Worm (Caenorhabditis elegans) whole organism, late embryonic: ENCODE data around the gene spsb-1.

ENCODE experiments used
- C08G9.2 ChIP-seq: sonication (generic microtip); optimal IDR thresholded peaks from 2 replicates; lab custom pipeline; 2016; ENCODE audit warnings: mild to moderate bottlenecking, missing genetic modification characterization, moderate library complexity, missing compliant biosample characterization
- C38D4.7 ChIP-seq: fragments of 200-800 bp; sonication (Bioruptor generic); optimal IDR thresholded peaks from 2 replicates; lab custom pipeline; 2018; ENCODE audit warnings: mild to moderate bottlenecking, missing genetic modification characterization, moderate library complexity, missing compliant biosample characterization
- F13H6.1 ChIP-seq: sonication (generic microtip); optimal IDR thresholded peaks from 2 replicates; lab custom pipeline; 2016; ENCODE audit warnings: missing genetic modification characterization, missing compliant biosample characterization
- K09A11.1 ChIP-seq: sonication (generic microtip); optimal IDR thresholded peaks from 2 replicates; lab custom pipeline; 2017; ENCODE audit warnings: antibody characterized with exemption, mild to moderate bottlenecking, missing genetic modification characterization, missing compliant biosample characterization; ENCODE audit not compliant: insufficient read depth
- Y22D7AL.16 ChIP-seq: sonication (generic microtip); optimal IDR thresholded peaks from 2 replicates; lab custom pipeline; 2016; ENCODE audit warnings: missing genetic modification characterization, missing compliant biosample characterization
- ahr-1 ChIP-seq: sonication (generic microtip); optimal IDR thresholded peaks from 2 replicates; lab custom pipeline; 2016; ENCODE audit warnings: missing genetic modification characterization, missing compliant biosample characterization
- ceh-18 ChIP-seq: sonication (generic microtip); optimal IDR thresholded peaks from 2 replicates; lab custom pipeline; 2016; ENCODE audit warnings: missing genetic modification characterization, missing compliant biosample characterization
- ceh-19 ChIP-seq: fragments of 200-800 bp; sonication (Bioruptor generic); optimal IDR thresholded peaks from 2 replicates; lab custom pipeline; 2018; ENCODE audit warnings: mild to moderate bottlenecking, missing genetic modification characterization, missing compliant biosample characterization
- ceh-22 ChIP-seq: sonication (generic microtip); optimal IDR thresholded peaks from 2 replicates; lab custom pipeline; 2017; ENCODE audit warnings: missing biosample characterization, missing genetic modification characterization
- ceh-24 ChIP-seq: sonication (generic microtip); optimal IDR thresholded peaks from 2 replicates; lab custom pipeline; 2016; ENCODE audit warnings: mild to moderate bottlenecking, missing genetic modification characterization, missing compliant biosample characterization
- ceh-30 ChIP-seq: fragments of 150-350 bp; optimal IDR thresholded peaks from 2 replicates; lab custom pipeline; 2014; ENCODE audit warnings: missing biosample characterization, missing genetic modification characterization
- ceh-48 ChIP-seq: sonication (generic microtip); optimal IDR thresholded peaks from 2 replicates; lab custom pipeline; 2016; ENCODE audit warnings: missing genetic modification characterization, inconsistent platforms, missing compliant biosample characterization
- ceh-6 ChIP-seq: fragments of 200-800 bp; sonication (Bioruptor generic); optimal IDR thresholded peaks from 2 replicates; lab custom pipeline; 2018; ENCODE audit warnings: mild to moderate bottlenecking, missing genetic modification characterization, missing compliant biosample characterization
- ceh-9 ChIP-seq: sonication (generic microtip); optimal IDR thresholded peaks from 2 replicates; lab custom pipeline; 2016; ENCODE audit warnings: mild to moderate bottlenecking, missing genetic modification characterization, inconsistent platforms, missing compliant biosample characterization
- dve-1 ChIP-seq: sonication (generic microtip); optimal IDR thresholded peaks from 2 replicates; lab custom pipeline; 2017; ENCODE audit warnings: antibody characterized with exemption, mild to moderate bottlenecking, missing genetic modification characterization, missing compliant biosample characterization
- fkh-10 ChIP-seq: fragments of 150-350 bp; optimal IDR thresholded peaks from 2 replicates; lab custom pipeline; 2014; ENCODE audit warnings: missing biosample characterization, missing genetic modification reagents, missing genetic modification characterization
- fkh-6 ChIP-seq: sonication (generic microtip); optimal IDR thresholded peaks from 2 replicates; lab custom pipeline; 2016; ENCODE audit warnings: missing genetic modification characterization, missing compliant biosample characterization
- hlh-13 ChIP-seq: fragments of 200-800 bp; sonication (Bioruptor generic); optimal IDR thresholded peaks from 2 replicates; lab custom pipeline; 2018; ENCODE audit warnings: mild to moderate bottlenecking, missing genetic modification characterization, missing compliant biosample characterization
- hlh-30 ChIP-seq: sonication (generic microtip); optimal IDR thresholded peaks from 2 replicates; lab custom pipeline; 2017; ENCODE audit warnings: antibody characterized with exemption, missing genetic modification characterization, missing compliant biosample characterization; ENCODE audit not compliant: insufficient read depth
- hlh-6 ChIP-seq: sonication (generic microtip); optimal IDR thresholded peaks from 2 replicates; lab custom pipeline; 2016; ENCODE audit warnings: missing genotype, missing genetic modification characterization, missing compliant biosample characterization
- hlh-8 ChIP-seq: sonication (generic microtip); optimal IDR thresholded peaks from 2 replicates; lab custom pipeline; 2016; ENCODE audit warnings: missing genotype, missing genetic modification characterization, missing compliant biosample characterization
- mec-3 ChIP-seq: sonication (generic microtip); optimal IDR thresholded peaks from 2 replicates; lab custom pipeline; 2016; ENCODE audit warnings: borderline replicate concordance, missing genetic modification characterization, missing compliant biosample characterization
- nfya-1 ChIP-seq: sonication (generic microtip); optimal IDR thresholded peaks from 2 replicates; lab custom pipeline; 2017; ENCODE audit warnings: missing genetic modification characterization, mild to moderate bottlenecking, missing compliant biosample characterization, antibody characterized with exemption, moderate library complexity
- nhr-11 ChIP-seq: fragments of 150-350 bp; optimal IDR thresholded peaks from 2 replicates; lab custom pipeline; 2014; ENCODE audit warnings: missing biosample characterization, missing genetic modification characterization
- pag-3 ChIP-seq: sonication (generic microtip); optimal IDR thresholded peaks from 2 replicates; lab custom pipeline; 2016; ENCODE audit warnings: missing compliant biosample characterization, missing genetic modification characterization, borderline replicate concordance
- pat-9 ChIP-seq: fragments of 200-800 bp; sonication (Bioruptor generic); optimal IDR thresholded peaks from 2 replicates; lab custom pipeline; 2018; ENCODE audit warnings: mild to moderate bottlenecking, missing genetic modification characterization, moderate library complexity, missing compliant biosample characterization
- pax-1 ChIP-seq: fragments of 150-350 bp; optimal IDR thresholded peaks from 2 replicates; lab custom pipeline; 2014; ENCODE audit warnings: missing biosample characterization, missing genetic modification characterization
- pha-2 ChIP-seq: sonication (generic microtip); optimal IDR thresholded peaks from 2 replicates; lab custom pipeline; 2017; ENCODE audit warnings: mild to moderate bottlenecking, missing genetic modification characterization, missing compliant biosample characterization
- pqm-1 ChIP-seq: sonication (generic microtip); optimal IDR thresholded peaks from 2 replicates; lab custom pipeline; 2016; ENCODE audit warnings: missing genetic modification characterization, missing compliant biosample characterization
- ref-2 ChIP-seq: sonication (generic microtip); optimal IDR thresholded peaks from 2 replicates; lab custom pipeline; 2016; ENCODE audit warnings: missing genetic modification characterization, missing compliant biosample characterization
- rnt-1 ChIP-seq: sonication (generic microtip); optimal IDR thresholded peaks from 2 replicates; lab custom pipeline; 2016; ENCODE audit warnings: missing genetic modification characterization, missing compliant biosample characterization
- tbx-2 ChIP-seq: sonication (generic microtip); optimal IDR thresholded peaks from 2 replicates; lab custom pipeline; 2016; ENCODE audit warnings: missing genetic modification characterization, missing compliant biosample characterization
- tbx-7 ChIP-seq: sonication (generic microtip); optimal IDR thresholded peaks from 2 replicates; lab custom pipeline; 2016; ENCODE audit warnings: missing genotype, missing genetic modification characterization, missing compliant biosample characterization
- unc-42 ChIP-seq: sonication (generic microtip); optimal IDR thresholded peaks from 2 replicates; lab custom pipeline; 2016; ENCODE audit warnings: missing genotype, missing genetic modification characterization, missing compliant biosample characterization
- unc-86 ChIP-seq: sonication (generic microtip); optimal IDR thresholded peaks from 2 replicates; lab custom pipeline; 2016; ENCODE audit warnings: missing genetic modification characterization, missing compliant biosample characterization

spsb-1 gene

DNA sequence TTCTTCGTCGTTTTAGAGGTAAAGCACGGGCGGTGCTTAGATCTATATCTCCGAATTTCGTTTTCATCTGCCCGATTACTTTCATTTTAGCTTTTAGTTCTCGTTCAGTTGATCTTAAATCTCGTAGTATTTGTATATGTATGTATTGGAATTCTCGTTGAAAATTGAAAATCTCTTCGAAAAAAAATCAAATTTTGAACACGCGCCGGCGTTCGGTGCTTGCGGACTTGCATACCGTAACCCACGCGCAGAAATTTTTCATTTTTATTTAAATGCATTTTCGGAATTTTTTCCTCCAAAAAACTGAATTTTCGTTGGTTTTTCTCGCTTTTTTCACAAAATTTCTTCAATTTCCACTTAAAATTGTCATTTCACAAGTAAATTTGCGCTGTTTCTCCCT is 11.6 kb downstream of the spsb-1 start:
- no peak for TF ChIP-seq unc-86 (tag; lab: Kevin White, UChicago)
- TF ChIP-seq mec-3 (tag; lab: Kevin White, UChicago): no peak
- no peak for TF ChIP-seq fkh-10
- TF ChIP-seq ceh-18: no peak
- TF ChIP-seq ahr-1: no peak
- TF ChIP-seq pat-9: no peak
- TF ChIP-seq ceh-9 (tag; lab: Kevin White, UChicago): no peak
- no peak for TF ChIP-seq ceh-22 (tag; lab: Kevin White, UChicago)
- TF ChIP-seq hlh-6: no peak
- no peak for TF ChIP-seq pax-1 (tag; lab: Kevin White, UChicago)

DNA sequence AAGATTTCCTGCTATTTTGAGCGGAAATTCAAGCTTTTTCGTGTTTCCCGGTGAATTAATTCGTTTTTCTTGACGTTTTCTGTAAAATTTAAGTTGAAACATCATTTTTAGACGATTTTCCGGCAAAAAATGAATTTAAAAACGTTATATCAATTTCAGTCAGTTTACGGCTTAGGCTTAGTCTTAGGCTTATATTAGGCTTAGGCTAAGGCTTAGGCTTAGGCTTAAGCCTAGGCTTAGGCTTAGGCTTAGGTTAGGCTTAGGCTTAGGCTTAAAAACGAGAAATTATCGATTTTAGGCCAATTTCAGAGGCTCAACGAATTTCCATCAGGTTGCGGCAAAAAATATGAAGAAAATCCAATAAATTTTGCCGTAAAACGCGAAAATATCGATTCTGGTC is 12.3 kb downstream of the spsb-1 start:
- no peak for TF ChIP-seq tbx-7 (tag; lab: Kevin White, UChicago)
- no peak for TF ChIP-seq ceh-6
- no peak for TF ChIP-seq fkh-6 (tag; lab: Kevin White, UChicago)
- no peak for TF ChIP-seq nhr-11 (tag; lab: Kevin White, UChicago)
- no peak for TF ChIP-seq pag-3 (tag; lab: Kevin White, UChicago)
- no peak for TF ChIP-seq pat-9
- no peak for TF ChIP-seq tbx-2 (tag; lab: Kevin White, UChicago)
- no peak for TF ChIP-seq ref-2
- TF ChIP-seq hlh-6: no peak
- TF ChIP-seq ceh-22 (tag; lab: Kevin White, UChicago): no peak
- no peak for TF ChIP-seq ceh-24 (tag; lab: Kevin White, UChicago)
- no peak for TF ChIP-seq pqm-1
- no peak for TF ChIP-seq dve-1 (tag; lab: Kevin White, UChicago)
- no peak for TF ChIP-seq ceh-19 (GFP tag; lab: Kevin White, UChicago)
- TF ChIP-seq fkh-10: no peak
- TF ChIP-seq hlh-30: no peak
- no peak for TF ChIP-seq hlh-13 (GFP tag; lab: Kevin White, UChicago)
- no peak for TF ChIP-seq ceh-30 (tag; lab: Kevin White, UChicago)
- no peak for TF ChIP-seq C08G9.2 (tag; lab: Kevin White, UChicago)

DNA sequence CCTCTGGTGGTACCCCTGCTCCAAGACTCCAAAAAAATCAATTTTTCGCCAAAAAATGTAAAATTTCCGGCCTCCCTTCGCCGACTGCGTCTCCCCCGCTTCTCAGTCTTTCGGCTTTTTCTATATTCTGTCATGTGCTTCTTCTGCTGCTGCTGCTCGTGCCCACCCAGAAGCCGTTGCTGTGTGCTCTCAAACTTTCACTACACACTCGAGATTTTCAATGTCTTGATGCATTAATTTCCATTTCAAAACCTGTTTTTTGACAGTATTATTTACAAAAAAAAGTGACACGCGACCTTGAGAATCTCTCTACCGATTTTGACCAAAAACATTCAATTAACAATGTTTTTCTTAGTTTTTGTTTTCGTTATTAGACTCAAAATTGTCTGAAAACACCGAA is 12.8 kb downstream of the spsb-1 start:
- TF ChIP-seq Y22D7AL.16 (no peak), ceh-48 (tag; lab: Kevin White, UChicago) (no peak), hlh-8 (no peak), unc-42 (tag; lab: Kevin White, UChicago) (no peak), K09A11.1 (tag; lab: Kevin White, UChicago) (no peak), hlh-30 (peak; percentile 52), F13H6.1 (tag; lab: Kevin White, UChicago) (no peak)

DNA sequence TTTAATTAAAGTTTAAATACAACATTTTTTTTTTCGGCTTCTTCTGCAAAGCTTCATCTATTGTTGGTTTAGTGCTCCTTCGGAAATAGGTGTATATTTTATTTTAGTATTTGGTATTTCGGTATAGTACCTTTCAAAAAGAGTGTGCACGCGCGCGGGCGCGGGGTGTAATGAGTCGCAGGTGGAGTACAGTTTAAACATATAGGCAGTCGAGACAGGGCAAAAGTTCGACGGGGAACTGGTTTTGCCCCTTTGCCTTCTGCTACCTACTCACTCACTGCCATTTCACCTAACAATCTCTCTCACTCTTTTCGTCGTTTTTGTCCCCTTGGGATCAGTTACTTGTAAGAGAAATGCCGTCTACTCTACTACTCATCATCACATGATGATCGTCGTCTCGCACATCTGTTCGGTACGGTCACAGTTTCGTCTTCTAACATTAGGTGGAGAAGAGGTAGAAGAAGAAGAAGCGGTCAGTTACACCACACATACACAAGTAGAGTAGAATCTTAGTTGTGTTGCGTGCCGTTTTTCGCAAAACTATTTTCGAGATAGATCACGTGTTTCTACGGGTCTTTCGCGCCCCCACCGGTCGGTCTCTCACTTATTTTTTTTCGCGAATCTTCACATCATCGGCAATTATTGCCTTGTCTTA is 15.9 kb downstream of the spsb-1 start:
- TF ChIP-seq hlh-30 (peak; percentile 29), C38D4.7 (no peak), ceh-18 (peak; percentile 14), pha-2 (no peak)

DNA sequence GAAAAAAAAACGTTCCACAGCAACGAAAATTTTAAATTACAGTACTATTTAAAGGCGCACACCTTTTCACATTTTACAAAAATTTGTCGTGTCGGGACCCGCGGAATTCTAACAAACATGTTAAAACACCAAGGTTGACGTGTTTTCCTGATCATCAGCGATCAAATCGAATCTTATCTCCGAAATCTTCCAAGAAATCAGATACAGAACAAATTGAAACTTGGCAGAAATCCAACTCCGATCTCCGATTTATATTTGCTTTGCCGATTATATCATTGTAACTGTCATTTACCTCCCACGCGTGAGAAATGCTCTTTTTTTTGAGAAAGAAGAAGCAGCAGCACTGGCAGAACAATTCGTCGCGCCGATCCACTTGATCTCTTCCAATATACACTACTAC is 17.2 kb downstream of the spsb-1 start:
- TF ChIP-seq rnt-1: peak; percentile 11
- no peak for TF ChIP-seq nfya-1 (tag; lab: Kevin White, UChicago)
- TF ChIP-seq, all 69 proteins: peak for 1
